Fruit fly (Drosophila melanogaster) whole organism, embryonic: ENCODE measurements around the gene toe.

Experiments
- Asciz ChIP-seq: fragments of 200-800 bp; sonication (Bioruptor generic); optimal IDR thresholded peaks from 2 replicates; lab custom pipeline; 2017; ENCODE audit warnings: missing biosample characterization, mild to moderate bottlenecking, missing genetic modification characterization, missing genetic modification reagents
- Atf3 ChIP-seq: fragments of 200-800 bp; sonication (Bioruptor generic); optimal IDR thresholded peaks from 3 replicates; lab custom pipeline; 2016; ENCODE audit warnings: missing biosample characterization, missing genetic modification characterization
- CG10267 ChIP-seq: fragments of 200-800 bp; sonication (Bioruptor generic); optimal IDR thresholded peaks from 2 replicates; lab custom pipeline; 2018; ENCODE audit warnings: missing biosample characterization, mild to moderate bottlenecking, missing genetic modification characterization, moderate library complexity
- CG11560 ChIP-seq: fragments of 200-800 bp; sonication (Bioruptor generic); IDR thresholded peaks from 3 replicates; pipeline ENCODE4 v1.3.6; 2022; ENCODE audit warnings: missing biosample characterization, missing genetic modification characterization
- CG15696 ChIP-seq: fragments of 200-800 bp; sonication (Bioruptor generic); optimal IDR thresholded peaks from 2 replicates; lab custom pipeline; 2019; ENCODE audit warnings: missing biosample characterization, mild to moderate bottlenecking, missing genetic modification characterization, moderate library complexity
- CG1603 ChIP-seq: fragments of 200-800 bp; sonication (Bioruptor generic); optimal IDR thresholded peaks from 2 replicates; lab custom pipeline; 2019; ENCODE audit warnings: missing biosample characterization, mild to moderate bottlenecking, missing genetic modification characterization, moderate library complexity
- CG16863 ChIP-seq: fragments of 200-800 bp; sonication (Bioruptor generic); optimal IDR thresholded peaks from 3 replicates; lab custom pipeline; 2016; ENCODE audit warnings: missing biosample characterization, missing genetic modification characterization
- CG17612 ChIP-seq: fragments of 200-800 bp; sonication (Bioruptor generic); IDR thresholded peaks from 2 replicates; pipeline ENCODE4 v1.3.6; 2022; ENCODE audit warnings: missing biosample characterization, missing genetic modification characterization
- CG18764 ChIP-seq: fragments of 200-800 bp; sonication (Bioruptor generic); optimal IDR thresholded peaks from 3 replicates; lab custom pipeline; 2016; ENCODE audit warnings: missing biosample characterization, missing genetic modification characterization
- CG2129 ChIP-seq: fragments of 200-800 bp; sonication (Bioruptor generic); IDR thresholded peaks from 2 replicates; pipeline ENCODE4 v1.3.6; 2022; ENCODE audit warnings: missing biosample characterization, missing genetic modification characterization; ENCODE audit not compliant: partially characterized antibody
- CG30403 ChIP-seq: fragments of 200-800 bp; sonication (Bioruptor generic); optimal IDR thresholded peaks from 3 replicates; lab custom pipeline; 2016; ENCODE audit warnings: missing biosample characterization, missing genetic modification characterization
- CG4328 ChIP-seq: fragments of 200-800 bp; sonication (Bioruptor generic); optimal IDR thresholded peaks from 3 replicates; lab custom pipeline; 2017; ENCODE audit warnings: missing biosample characterization, missing genetic modification reagents, missing genetic modification characterization
- CG4730 ChIP-seq: fragments of 200-800 bp; sonication (Bioruptor generic); IDR thresholded peaks from 2 replicates; pipeline ENCODE4 v1.3.6; 2022; ENCODE audit warnings: missing biosample characterization, missing genetic modification characterization
- CG7839 ChIP-seq: fragments of 200-800 bp; sonication (Bioruptor generic); optimal IDR thresholded peaks from 3 replicates; lab custom pipeline; 2018; ENCODE audit warnings: missing biosample characterization, mild to moderate bottlenecking, missing genetic modification characterization, moderate library complexity
- CG8290 ChIP-seq, 3 experiments: fragments of 200-800 bp; sonication (Bioruptor generic); optimal IDR thresholded peaks; 2 replicates each; lab custom pipeline; 2016 to 2019; ENCODE audit warnings: missing biosample characterization in 3 of 3, missing genetic modification characterization in 3 of 3, mild to moderate bottlenecking in 2 of 3, moderate library complexity in 1 of 3
- CG8765 ChIP-seq: fragments of 200-800 bp; sonication (Bioruptor generic); IDR thresholded peaks from 2 replicates; pipeline ENCODE4 v1.3.6; 2022; ENCODE audit warnings: missing biosample characterization, missing genetic modification characterization
- CG9932 ChIP-seq: fragments of 200-800 bp; sonication (Bioruptor generic); IDR thresholded peaks from 2 replicates; pipeline ENCODE4 v1.3.6; 2022; ENCODE audit warnings: missing biosample characterization, missing genetic modification characterization
- D ChIP-seq, 2 experiments: fragments of 200-800 bp in 1 of 2; fragments of >200 bp in 1 of 2; sonication (Bioruptor generic) in 1 of 2; optimal IDR thresholded peaks; 2 replicates in 1 of 2; 3 replicates in 1 of 2; lab custom pipeline; 2017; ENCODE audit warnings: mild to moderate bottlenecking in 1 of 2, missing biosample characterization in 1 of 2, missing genetic modification characterization in 1 of 2, missing genetic modification reagents in 1 of 2
- Elba2 ChIP-seq: fragments of 200-800 bp; sonication (Bioruptor generic); optimal IDR thresholded peaks from 3 replicates; lab custom pipeline; 2016; ENCODE audit warnings: missing biosample characterization, missing genetic modification characterization
- HmgZ ChIP-seq: fragments of 200-800 bp; sonication (Bioruptor generic); optimal IDR thresholded peaks from 2 replicates; lab custom pipeline; 2018; ENCODE audit warnings: missing biosample characterization, mild to moderate bottlenecking, missing genetic modification characterization
- Hr51 ChIP-seq, 2 experiments: fragments of 200-800 bp; sonication (Bioruptor generic); optimal IDR thresholded peaks; 2 replicates in 1 of 2; 3 replicates in 1 of 2; lab custom pipeline; 2016 to 2018; ENCODE audit warnings: missing biosample characterization in 2 of 2, missing genetic modification characterization in 2 of 2, mild to moderate bottlenecking in 1 of 2, moderate library complexity in 1 of 2
- Lpt ChIP-seq: fragments of >200 bp; optimal IDR thresholded peaks from 2 replicates; lab custom pipeline; 2018; ENCODE audit warnings: missing biosample characterization, missing genetic modification characterization
- MTF-1 ChIP-seq: fragments of 200-800 bp; sonication (Bioruptor generic); optimal IDR thresholded peaks from 2 replicates; lab custom pipeline; 2018; ENCODE audit warnings: missing biosample characterization, mild to moderate bottlenecking, missing genetic modification characterization, borderline replicate concordance
- NC2α ChIP-seq: fragments of 200-800 bp; sonication (Bioruptor generic); optimal IDR thresholded peaks from 2 replicates; lab custom pipeline; 2016; ENCODE audit warnings: missing biosample characterization, missing genetic modification characterization
- NK7.1 ChIP-seq: fragments of 200-800 bp; sonication (Bioruptor generic); optimal IDR thresholded peaks from 3 replicates; lab custom pipeline; 2016; ENCODE audit warnings: missing biosample characterization, missing genetic modification characterization
- Nf-YC ChIP-seq: fragments of 200-800 bp; optimal IDR thresholded peaks from 3 replicates; lab custom pipeline; 2019; ENCODE audit warnings: missing biosample characterization, mild to moderate bottlenecking, missing genetic modification characterization, moderate library complexity
- Pdp1 ChIP-seq, 2 experiments: fragments of 200-800 bp; sonication (Bioruptor generic); optimal IDR thresholded peaks; 3 replicates each; lab custom pipeline; 2016; ENCODE audit warnings: missing biosample characterization in 2 of 2, missing genetic modification characterization in 2 of 2, mild to moderate bottlenecking in 1 of 2, moderate library complexity in 1 of 2
- Sry-β ChIP-seq: fragments of 200-800 bp; sonication (Bioruptor generic); optimal IDR thresholded peaks from 2 replicates; lab custom pipeline; 2018; ENCODE audit warnings: missing biosample characterization, mild to moderate bottlenecking, missing genetic modification characterization, moderate library complexity
- Xrp1 ChIP-seq: fragments of 200-800 bp; sonication (Bioruptor generic); IDR thresholded peaks from 2 replicates; pipeline ENCODE4 v1.3.6; 2022; ENCODE audit warnings: missing biosample characterization, missing genetic modification characterization
- ab ChIP-seq: fragments of 200-800 bp; sonication (Bioruptor generic); optimal IDR thresholded peaks from 2 replicates; lab custom pipeline; 2016; ENCODE audit warnings: missing biosample characterization, missing genetic modification characterization
- ara ChIP-seq: fragments of 200-800 bp; sonication (Bioruptor generic); IDR thresholded peaks from 2 replicates; pipeline ENCODE4 v1.3.6; 2022; ENCODE audit warnings: missing biosample characterization, missing genetic modification characterization
- bsh ChIP-seq, 2 experiments: fragments of 200-800 bp; sonication (Bioruptor generic); optimal IDR thresholded peaks; 2 replicates each; lab custom pipeline; 2017 to 2018; ENCODE audit warnings: mild to moderate bottlenecking in 2 of 2, missing biosample characterization in 2 of 2, missing genetic modification characterization in 2 of 2, moderate library complexity in 1 of 2
- cas ChIP-seq: fragments of 200-800 bp; sonication (Bioruptor generic); IDR thresholded peaks from 2 replicates; pipeline ENCODE4 v1.3.6; 2022; ENCODE audit warnings: missing biosample characterization, missing genetic modification characterization
- en ChIP-seq: fragments of 200-800 bp; sonication (Bioruptor generic); optimal IDR thresholded peaks from 2 replicates; lab custom pipeline; 2016; ENCODE audit warnings: missing biosample characterization, missing genetic modification characterization
- eve ChIP-seq, 2 experiments: fragments of >200 bp; optimal IDR thresholded peaks; 2 replicates each; lab custom pipeline; 2017; ENCODE audit warnings: missing biosample characterization in 2 of 2, missing genetic modification characterization in 2 of 2
- exex ChIP-seq: fragments of 200-800 bp; sonication (Bioruptor generic); optimal IDR thresholded peaks from 4 replicates; lab custom pipeline; 2018; ENCODE audit warnings: missing biosample characterization, mild to moderate bottlenecking, missing genetic modification characterization, moderate library complexity
- fd102C ChIP-seq: fragments of 200-800 bp; sonication (Bioruptor generic); optimal IDR thresholded peaks from 2 replicates; lab custom pipeline; 2018; ENCODE audit warnings: missing biosample characterization, mild to moderate bottlenecking, missing genetic modification characterization, moderate library complexity
- fd64A ChIP-seq: fragments of 200-800 bp; sonication (Bioruptor generic); optimal IDR thresholded peaks from 3 replicates; lab custom pipeline; 2018; ENCODE audit warnings: missing biosample characterization, mild to moderate bottlenecking, missing genetic modification characterization
- gro ChIP-seq: fragments of 200-800 bp; sonication (Bioruptor generic); optimal IDR thresholded peaks from 2 replicates; lab custom pipeline; 2016; ENCODE audit warnings: missing biosample characterization, missing genetic modification characterization
- inv ChIP-seq: fragments of 200-800 bp; sonication (Bioruptor generic); IDR thresholded peaks from 2 replicates; pipeline ENCODE4 v1.3.6; 2022; ENCODE audit warnings: missing biosample characterization, missing genetic modification characterization; ENCODE audit not compliant: partially characterized antibody
- jumu ChIP-seq: fragments of 200-800 bp; sonication (Bioruptor generic); optimal IDR thresholded peaks from 3 replicates; lab custom pipeline; 2016; ENCODE audit warnings: missing biosample characterization, missing genetic modification characterization
- lmd ChIP-seq: fragments of 200-800 bp; sonication (Bioruptor generic); IDR thresholded peaks from 2 replicates; pipeline ENCODE4 v1.3.6; 2022; ENCODE audit warnings: missing biosample characterization, missing genetic modification characterization
- lov ChIP-seq, 2 experiments: fragments of 200-800 bp in 1 of 2; fragments of >200 bp in 1 of 2; sonication (Bioruptor generic) in 1 of 2; IDR thresholded peaks in 1 of 2; optimal IDR thresholded peaks in 1 of 2; 2 replicates in 1 of 2; 3 replicates in 1 of 2; pipeline versions ENCODE4 v1.3.6 to Lab custom; 2017 to 2022; ENCODE audit warnings: missing biosample characterization in 1 of 2, missing genetic modification characterization in 1 of 2
- oc ChIP-seq: fragments of 200-800 bp; sonication (Bioruptor generic); optimal IDR thresholded peaks from 2 replicates; lab custom pipeline; 2018; ENCODE audit warnings: missing biosample characterization, mild to moderate bottlenecking, missing genetic modification characterization, moderate library complexity
- pzg ChIP-seq: fragments of 200-800 bp; sonication (Bioruptor generic); optimal IDR thresholded peaks from 3 replicates; lab custom pipeline; 2018; ENCODE audit warnings: missing biosample characterization, mild to moderate bottlenecking, missing genetic modification characterization, moderate library complexity
- schlank ChIP-seq: fragments of 200-800 bp; sonication (Bioruptor generic); optimal IDR thresholded peaks from 2 replicates; lab custom pipeline; 2018; ENCODE audit warnings: missing biosample characterization, mild to moderate bottlenecking, missing genetic modification characterization
- sens ChIP-seq: fragments of 200-800 bp; sonication (Bioruptor generic); peaks from one replicate; lab custom pipeline; 2016; ENCODE audit warnings: missing biosample characterization, missing genetic modification characterization
- so ChIP-seq: fragments of 200-800 bp; sonication (Bioruptor generic); IDR thresholded peaks from 3 replicates; pipeline ENCODE4 v1.3.6; 2022; ENCODE audit warnings: missing biosample characterization, missing genetic modification characterization
- ssp ChIP-seq: fragments of 200-800 bp; sonication (Bioruptor generic); IDR thresholded peaks from 2 replicates; pipeline ENCODE4 v1.3.6; 2022; ENCODE audit warnings: missing biosample characterization, missing genetic modification characterization
- vfl ChIP-seq: fragments of 200-800 bp; sonication (Bioruptor generic); optimal IDR thresholded peaks from 2 replicates; lab custom pipeline; 2016; ENCODE audit warnings: missing biosample characterization, missing genetic modification characterization

The toe gene

DNA sequence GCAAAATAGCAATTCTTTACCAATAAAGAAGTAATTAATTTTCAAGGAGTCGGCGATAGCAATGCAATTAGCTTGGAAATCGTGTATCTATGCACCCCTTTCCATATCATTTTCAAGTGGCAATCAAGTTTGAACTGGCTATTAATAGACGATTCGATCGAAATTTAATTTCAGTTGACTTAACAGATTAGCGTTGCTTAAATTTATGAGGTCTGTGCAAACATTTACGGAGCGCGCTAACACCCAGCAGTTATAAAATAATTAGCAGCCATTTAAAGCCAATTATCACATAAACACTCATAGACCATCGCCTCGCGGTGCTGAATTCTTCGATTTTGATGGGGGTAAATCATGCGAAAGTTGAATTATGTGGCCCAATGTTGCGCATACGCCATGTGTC lies 39.7 kb downstream of the toe start (continued):
- TF ChIP-seq CG7839 (no peak), fd64A (GFP tag; lab: Kevin White, UChicago) (no peak), sens (GFP tag; lab: Kevin White, UChicago) (no peak), CG10267 (tag; lab: Kevin White, UChicago) (no peak), lmd (no peak), NK7.1 (no peak), CG16863 (GFP tag; lab: Kevin White, UChicago) (no peak), ssp (GFP tag; lab: Robert Waterston, UW) (no peak), Elba2 (GFP tag; lab: Kevin White, UChicago) (no peak), CG4328 (GFP tag; lab: Kevin White, UChicago) (no peak), cas (GFP tag; lab: Robert Waterston, UW) (no peak), CG4730 (GFP tag; lab: Robert Waterston, UW) (no peak), CG2129 (no peak), eve (GFP tag; optimal IDR thresholded peaks at IDR 0.05; lab: Kevin White, UChicago) (peak in 1 of 2 experiments; percentile 48), Asciz (GFP tag; lab: Kevin White, UChicago) (peak; percentile 17), CG18764 (GFP tag; lab: Kevin White, UChicago) (no peak), MTF-1 (GFP tag; lab: Kevin White, UChicago) (no peak), exex (tag; lab: Kevin White, UChicago) (peak; percentile 80), CG17612 (no peak), vfl (GFP tag; lab: Kevin White, UChicago) (no peak), CG8765 (GFP tag; lab: Robert Waterston, UW) (no peak), ara (GFP tag; lab: Robert Waterston, UW) (no peak), pzg (GFP tag; lab: Kevin White, UChicago) (no peak), Pdp1 (GFP tag; optimal IDR thresholded peaks at IDR 0.05; lab: Kevin White, UChicago) (no peak), schlank (tag; lab: Kevin White, UChicago) (no peak), fd102C (GFP tag; lab: Kevin White, UChicago) (no peak), gro (GFP tag; lab: Kevin White, UChicago) (peak; percentile 26), CG11560 (tag; lab: Robert Waterston, UW) (no peak), bsh (GFP tag; optimal IDR thresholded peaks at IDR 0.05; lab: Kevin White, UChicago) (no peak), inv (GFP tag; lab: Robert Waterston, UW) (no peak), ab (GFP tag; lab: Kevin White, UChicago) (no peak)

DNA sequence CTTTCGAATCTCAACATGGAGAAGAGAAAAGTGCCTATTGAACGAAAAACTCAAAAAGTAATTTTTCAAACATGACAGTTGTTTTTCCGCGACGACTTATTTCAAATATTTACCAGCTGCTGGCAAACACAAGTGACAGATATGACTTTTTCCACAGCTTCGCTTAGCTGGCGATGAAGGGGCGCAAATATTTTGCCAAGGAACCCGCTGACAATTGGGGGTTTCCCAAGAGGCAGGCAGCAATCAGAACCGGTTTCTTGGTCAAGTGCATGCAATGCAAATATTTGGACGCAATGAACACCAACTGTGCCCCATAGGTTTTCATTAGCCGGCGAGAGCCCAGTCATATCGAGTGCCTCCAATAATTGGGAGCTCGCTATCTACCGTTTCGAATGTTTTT lies 40.4 kb downstream of the toe start:
- no peak for TF ChIP-seq Hr51 (GFP tag; optimal IDR thresholded peaks at IDR 0.05; lab: Kevin White, UChicago)
- TF ChIP-seq NC2α (GFP tag; lab: Kevin White, UChicago) = no peak
- peak; percentile 4 for TF ChIP-seq CG15696 (tag; lab: Kevin White, UChicago)
- TF ChIP-seq CG1603 (tag; lab: Kevin White, UChicago) = peak; percentile 22
- no peak for TF ChIP-seq HmgZ
- no peak for TF ChIP-seq D (optimal IDR thresholded peaks at IDR 0.05; lab: Kevin White, UChicago)
- no peak for TF ChIP-seq D (GFP tag; optimal IDR thresholded peaks at IDR 0.05; lab: Kevin White, UChicago)
- TF ChIP-seq Lpt (GFP tag; lab: Kevin White, UChicago) = no peak
- 0 out of 3 replicates have a peak, but pooled peaks have one; percentile 18 for TF ChIP-seq so (GFP tag; lab: Robert Waterston, UW)
- no peak for TF ChIP-seq CG8290 (GFP tag; optimal IDR thresholded peaks at IDR 0.05; lab: Kevin White, UChicago)
- TF ChIP-seq CG8290 (tag; optimal IDR thresholded peaks at IDR 0.05; lab: Kevin White, UChicago) = peak in 1 of 2 experiments; percentile 1
- TF ChIP-seq CG30403 = no peak
- TF ChIP-seq Nf-YC (tag; lab: Kevin White, UChicago) = no peak
- TF ChIP-seq en = no peak
- TF ChIP-seq jumu (GFP tag; lab: Kevin White, UChicago) = no peak
- no peak for TF ChIP-seq Xrp1 (GFP tag; lab: Robert Waterston, UW)
- no peak for TF ChIP-seq lov (optimal IDR thresholded peaks at IDR 0.05; lab: Kevin White, UChicago)
- 0 out of 3 replicates have a peak, but pooled peaks have one; percentile 26 for TF ChIP-seq lov (GFP tag; IDR thresholded peaks at IDR 0.05; lab: Robert Waterston, UW)
- TF ChIP-seq oc (tag; lab: Kevin White, UChicago) = no peak
- no peak for TF ChIP-seq Sry-β
- no peak for TF ChIP-seq CG9932 (GFP tag; lab: Robert Waterston, UW)
- TF ChIP-seq Atf3 (GFP tag; lab: Kevin White, UChicago) = no peak
- no peak for TF ChIP-seq ssp (GFP tag; lab: Robert Waterston, UW)
